Fruit fly (Drosophila melanogaster) whole organism, prepupa: ENCODE data around the gene CG43116.
A peak's percentile ranks its signal among the peaks of the same experiment; 100 is the strongest.

Experiments
- Blimp-1 ChIP-seq: fragments of 200-800 bp; sonication (Bioruptor generic); optimal IDR thresholded peaks from 3 replicates; lab custom pipeline; 2017; ENCODE audit warnings: missing biosample characterization, missing genetic modification characterization, mild to moderate bottlenecking, moderate library complexity, missing genetic modification reagents
- CG10631 ChIP-seq: fragments of 200-800 bp; sonication (Bioruptor generic); optimal IDR thresholded peaks from 2 replicates; lab custom pipeline; 2016; ENCODE audit warnings: missing biosample characterization, missing genetic modification characterization
- CG10669 ChIP-seq: fragments of 200-800 bp; sonication (Bioruptor generic); optimal IDR thresholded peaks from 3 replicates; lab custom pipeline; 2018; ENCODE audit warnings: missing biosample characterization, mild to moderate bottlenecking, missing genetic modification characterization, moderate library complexity
- CG11902 ChIP-seq: fragments of 200-800 bp; sonication (Bioruptor generic); optimal IDR thresholded peaks from 3 replicates; lab custom pipeline; 2016; ENCODE audit warnings: missing biosample characterization, missing genetic modification characterization
- CG15336 ChIP-seq: fragments of 200-800 bp; sonication (Bioruptor generic); IDR thresholded peaks from 2 replicates; pipeline ENCODE4 v1.3.6; 2022; ENCODE audit warnings: missing biosample characterization, missing genetic modification characterization
- CG31627 ChIP-seq: fragments of 200-800 bp; sonication (Bioruptor generic); optimal IDR thresholded peaks from 3 replicates; lab custom pipeline; 2016; ENCODE audit warnings: missing biosample characterization, missing genetic modification characterization
- CG32006 ChIP-seq: fragments of 200-800 bp; sonication (Bioruptor generic); optimal IDR thresholded peaks from 3 replicates; lab custom pipeline; 2017; ENCODE audit warnings: missing biosample characterization, mild to moderate bottlenecking, missing genetic modification characterization
- CG34406 ChIP-seq: fragments of 200-800 bp; sonication (Bioruptor generic); optimal IDR thresholded peaks from 3 replicates; lab custom pipeline; 2016; ENCODE audit warnings: missing biosample characterization, missing genetic modification characterization
- CG3919 ChIP-seq: fragments of 200-800 bp; sonication (Bioruptor generic); optimal IDR thresholded peaks from 3 replicates; lab custom pipeline; 2016; ENCODE audit warnings: missing biosample characterization, missing genetic modification characterization
- CG4318 ChIP-seq: fragments of 200-800 bp; sonication (Bioruptor generic); optimal IDR thresholded peaks from 3 replicates; lab custom pipeline; 2017; ENCODE audit warnings: missing biosample characterization, mild to moderate bottlenecking, missing genetic modification characterization
- CG6808 ChIP-seq: fragments of 200-800 bp; sonication (Bioruptor generic); optimal IDR thresholded peaks from 3 replicates; lab custom pipeline; 2017; ENCODE audit warnings: missing biosample characterization, missing genetic modification characterization, mild to moderate bottlenecking, moderate library complexity, missing genetic modification reagents
- CG7368 ChIP-seq: fragments of 200-800 bp; sonication (Bioruptor generic); optimal IDR thresholded peaks from 3 replicates; lab custom pipeline; 2016; ENCODE audit warnings: missing biosample characterization, missing genetic modification characterization
- CG8319 ChIP-seq: fragments of 200-800 bp; sonication (Bioruptor generic); optimal IDR thresholded peaks from 3 replicates; lab custom pipeline; 2016; ENCODE audit warnings: missing biosample characterization, missing genetic modification characterization
- CG8632 ChIP-seq: fragments of 200-800 bp; sonication (Bioruptor generic); optimal IDR thresholded peaks from 3 replicates; lab custom pipeline; 2016; ENCODE audit warnings: missing biosample characterization, missing genetic modification characterization
- CG9139 ChIP-seq: fragments of 200-800 bp; sonication (Bioruptor generic); optimal IDR thresholded peaks from 3 replicates; lab custom pipeline; 2017; ENCODE audit warnings: missing biosample characterization, mild to moderate bottlenecking, missing genetic modification characterization
- Eip78C ChIP-seq: fragments of 200-800 bp; sonication (Bioruptor generic); peaks from one replicate; lab custom pipeline; 2016; ENCODE audit warnings: missing biosample characterization, missing genetic modification characterization
- Eip93F ChIP-seq: fragments of 200-800 bp; sonication (Bioruptor generic); optimal IDR thresholded peaks from 2 replicates; lab custom pipeline; 2016; ENCODE audit warnings: missing biosample characterization, mild to moderate bottlenecking, missing genetic modification characterization
- Gug ChIP-seq: fragments of 200-800 bp; sonication (Bioruptor generic); IDR thresholded peaks from 2 replicates; pipeline ENCODE4 v1.3.6; 2022; ENCODE audit warnings: missing biosample characterization, missing genetic modification characterization
- Hr38 ChIP-seq: sonication (Bioruptor generic); optimal IDR thresholded peaks from 2 replicates; lab custom pipeline; 2016; ENCODE audit warnings: missing biosample characterization, missing genetic modification characterization
- Hr4 ChIP-seq: fragments of 200-800 bp; sonication (Bioruptor generic); optimal IDR thresholded peaks from 3 replicates; lab custom pipeline; 2016; ENCODE audit warnings: missing biosample characterization, missing genetic modification characterization
- OdsH ChIP-seq: fragments of 200-800 bp; sonication (Bioruptor generic); optimal IDR thresholded peaks from 3 replicates; lab custom pipeline; 2016; ENCODE audit warnings: missing biosample characterization, missing genetic modification characterization
- Smox ChIP-seq: fragments of 200-800 bp; sonication (Bioruptor generic); optimal IDR thresholded peaks from 3 replicates; lab custom pipeline; 2016; ENCODE audit warnings: missing biosample characterization, missing genetic modification characterization
- Sox14 ChIP-seq: fragments of 200-800 bp; sonication (Bioruptor generic); optimal IDR thresholded peaks from 3 replicates; lab custom pipeline; 2016; ENCODE audit warnings: missing biosample characterization, missing genetic modification characterization
- Sox15 ChIP-seq: fragments of 200-800 bp; sonication (Bioruptor generic); optimal IDR thresholded peaks from 3 replicates; lab custom pipeline; 2016; ENCODE audit warnings: missing biosample characterization, missing genetic modification characterization
- cyc ChIP-seq: fragments of 200-800 bp; sonication (Bioruptor generic); optimal IDR thresholded peaks from 3 replicates; lab custom pipeline; 2016; ENCODE audit warnings: missing biosample characterization, missing genetic modification characterization
- esn ChIP-seq: fragments of 200-800 bp; sonication (Bioruptor generic); optimal IDR thresholded peaks from 2 replicates; lab custom pipeline; 2016; ENCODE audit warnings: missing biosample characterization, mild to moderate bottlenecking, missing genetic modification characterization, moderate library complexity
- fd59A ChIP-seq: fragments of 200-800 bp; sonication (Bioruptor generic); optimal IDR thresholded peaks from 2 replicates; lab custom pipeline; 2017; ENCODE audit warnings: missing biosample characterization, mild to moderate bottlenecking, missing genetic modification characterization, missing genetic modification reagents
- fd85E ChIP-seq: fragments of 200-800 bp; sonication (Bioruptor generic); optimal IDR thresholded peaks from 3 replicates; lab custom pipeline; 2016; ENCODE audit warnings: missing biosample characterization, missing genetic modification characterization
- fkh ChIP-seq: fragments of 200-800 bp; sonication (Bioruptor generic); optimal IDR thresholded peaks from 3 replicates; lab custom pipeline; 2017; ENCODE audit warnings: missing biosample characterization, mild to moderate bottlenecking, missing genetic modification characterization, moderate library complexity
- lz ChIP-seq: fragments of 200-800 bp; sonication (Bioruptor generic); optimal IDR thresholded peaks from 3 replicates; lab custom pipeline; 2016; ENCODE audit warnings: missing biosample characterization, missing genetic modification characterization
- pdm3 ChIP-seq: fragments of 200-800 bp; sonication (Bioruptor generic); optimal IDR thresholded peaks from 3 replicates; lab custom pipeline; 2016; ENCODE audit warnings: missing biosample characterization, missing genetic modification characterization
- vri ChIP-seq: fragments of 200-800 bp; sonication (Bioruptor generic); optimal IDR thresholded peaks from 3 replicates; lab custom pipeline; 2016; ENCODE audit warnings: missing biosample characterization, mild to moderate bottlenecking, missing genetic modification characterization

The CG43116 gene

DNA sequence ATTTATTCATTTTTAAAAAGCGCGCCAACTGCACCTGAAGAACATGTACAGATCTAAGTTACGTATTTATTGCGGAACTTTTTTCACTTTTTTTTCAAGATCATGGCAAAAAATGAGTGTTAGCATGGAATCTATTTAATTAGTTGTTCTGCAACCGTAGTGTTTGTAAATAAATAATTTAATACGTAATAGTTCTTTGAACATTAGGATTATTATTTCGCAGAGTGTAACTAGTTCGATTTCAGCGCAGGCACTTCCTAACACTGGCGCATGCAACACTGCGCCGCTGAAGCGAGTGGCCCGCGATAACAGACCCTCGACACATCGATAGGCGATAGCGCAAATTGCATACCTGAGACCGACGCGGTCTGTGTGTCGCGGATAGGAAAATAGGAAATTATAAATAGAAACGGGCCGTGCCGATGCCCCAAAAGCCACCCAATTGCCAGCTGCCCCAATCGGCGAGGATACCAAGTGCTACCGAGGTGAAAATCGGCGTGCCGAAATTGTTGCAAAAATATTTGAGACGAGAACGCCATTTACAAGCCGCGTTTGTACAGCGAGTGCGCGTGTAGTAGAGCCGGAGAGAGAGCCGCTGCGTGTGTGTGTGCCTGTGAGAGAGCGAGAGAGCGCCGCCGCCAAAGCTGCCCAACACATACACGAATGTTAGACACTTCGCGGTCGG, 44.8 kb upstream of the CG43116 start, which contains the start of gene gro (continued):
- peak; percentile 46 for TF ChIP-seq Sox15
- no peak for TF ChIP-seq Blimp-1 (GFP tag; lab: Kevin White, UChicago)
- TF ChIP-seq CG8319 (GFP tag; lab: Kevin White, UChicago): no peak
- TF ChIP-seq CG34406: peak; percentile 41
- TF ChIP-seq CG7368: no peak
- TF ChIP-seq Hr4 (GFP tag; lab: Kevin White, UChicago): peak; percentile 76
- no peak for TF ChIP-seq fd59A (GFP tag; lab: Kevin White, UChicago)
- peak; percentile 56 for TF ChIP-seq Eip93F (GFP tag; lab: Kevin White, UChicago)
- peak; percentile 81 for TF ChIP-seq cyc (GFP tag; lab: Kevin White, UChicago)
- TF ChIP-seq CG15336 (GFP tag; lab: Robert Waterston, UW): peak; percentile 54; the same call in 1 of the 2 replicates
- TF ChIP-seq Eip78C (GFP tag; lab: Kevin White, UChicago): peak; percentile 89
- TF ChIP-seq Gug (GFP tag; lab: Robert Waterston, UW): peak; percentile 62; the same call in 1 of the 2 replicates
- TF ChIP-seq CG10631: peak; percentile 81
- peak; percentile 74 for TF ChIP-seq CG3919 (GFP tag; lab: Kevin White, UChicago)
- no peak for TF ChIP-seq fkh (GFP tag; lab: Kevin White, UChicago)
- TF ChIP-seq lz (GFP tag; lab: Kevin White, UChicago): peak; percentile 73
- TF ChIP-seq CG32006 (GFP tag; lab: Kevin White, UChicago): peak; percentile 20
- TF ChIP-seq vri (GFP tag; lab: Kevin White, UChicago): peak; percentile 74
- peak; percentile 0 for TF ChIP-seq CG4318 (GFP tag; lab: Kevin White, UChicago)
- TF ChIP-seq Hr38 (GFP tag; lab: Kevin White, UChicago): no peak
- TF ChIP-seq esn (GFP tag; lab: Kevin White, UChicago): peak; percentile 69
- TF ChIP-seq, all 60 proteins: peak for 44

DNA sequence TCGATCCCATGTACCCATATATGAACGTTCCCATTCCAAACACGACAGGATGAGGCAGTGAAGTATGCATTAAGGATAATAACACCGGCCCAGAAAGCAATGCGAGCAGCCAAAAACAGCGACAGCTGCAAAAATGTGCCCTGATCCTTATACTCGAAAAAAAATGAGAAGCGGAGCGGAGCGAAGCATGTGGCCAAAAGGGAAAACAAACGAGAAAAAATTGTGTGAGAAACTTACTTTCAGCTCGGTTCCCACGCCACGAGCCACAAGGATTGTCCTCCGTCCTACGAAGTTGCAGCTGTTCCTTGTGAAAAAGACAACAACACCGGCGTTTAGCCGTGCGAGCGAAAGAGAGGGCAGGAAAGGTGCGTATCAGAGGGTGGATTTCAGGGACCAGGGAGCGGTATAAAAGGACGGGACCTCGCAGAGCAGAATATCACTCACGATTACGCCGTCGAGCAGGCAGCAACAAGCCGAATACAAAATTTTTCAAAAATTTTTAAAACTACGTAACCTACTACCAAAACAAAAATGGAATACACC, 43.1 kb upstream of the CG43116 start:
- TF ChIP-seq Eip78C (GFP tag; lab: Kevin White, UChicago) (peak; percentile 13), Hr4 (GFP tag; lab: Kevin White, UChicago) (no peak)

DNA sequence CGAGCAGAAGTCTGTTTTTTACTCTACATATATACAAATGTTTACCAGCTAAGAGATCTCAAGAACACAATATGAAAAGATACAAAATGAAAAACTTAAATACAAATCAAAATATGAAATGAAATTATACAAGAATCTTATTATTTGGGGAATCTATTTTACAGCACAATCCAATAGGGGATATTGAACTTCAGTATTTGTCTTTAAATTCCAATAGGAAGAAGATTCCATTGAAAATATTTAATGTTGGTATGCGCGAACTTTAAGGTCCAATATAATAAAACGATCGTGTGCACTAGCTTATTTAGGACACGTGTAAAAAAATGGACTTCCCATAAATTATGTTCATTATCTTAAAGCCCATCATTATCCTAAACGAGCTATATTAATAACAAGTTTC, 41.1 kb upstream of the CG43116 start:
- no peak for TF ChIP-seq Eip93F (GFP tag; lab: Kevin White, UChicago)
- no peak for TF ChIP-seq CG9139 (GFP tag; lab: Kevin White, UChicago)
- TF ChIP-seq CG8632 (GFP tag; lab: Kevin White, UChicago): no peak
- no peak for TF ChIP-seq CG10669
- no peak for TF ChIP-seq OdsH (GFP tag; lab: Kevin White, UChicago)
- no peak for TF ChIP-seq Sox14 (GFP tag; lab: Kevin White, UChicago)
- no peak for TF ChIP-seq pdm3 (GFP tag; lab: Kevin White, UChicago)
- no peak for TF ChIP-seq Smox (GFP tag; lab: Kevin White, UChicago)
- TF ChIP-seq CG6808 (GFP tag; lab: Kevin White, UChicago): no peak
- no peak for TF ChIP-seq CG11902 (GFP tag; lab: Kevin White, UChicago)
- TF ChIP-seq CG34406: no peak
- TF ChIP-seq CG31627: no peak
- no peak for TF ChIP-seq Hr38 (GFP tag; lab: Kevin White, UChicago)
- no peak for TF ChIP-seq Eip78C (GFP tag; lab: Kevin White, UChicago)
- no peak for TF ChIP-seq fd85E (GFP tag; lab: Kevin White, UChicago)
